Fruit fly (Drosophila melanogaster) whole organism, embryonic: ENCODE data around the gene CG5290.

Experiments used
- Adf1 ChIP-seq: fragments of 200-800 bp; sonication (Bioruptor generic); IDR thresholded peaks from 2 replicates; pipeline ENCODE4 v1.3.6; 2022; ENCODE audit warnings: missing biosample characterization, missing genetic modification characterization
- Asciz ChIP-seq: fragments of 200-800 bp; sonication (Bioruptor generic); optimal IDR thresholded peaks from 2 replicates; lab custom pipeline; 2017; ENCODE audit warnings: missing biosample characterization, mild to moderate bottlenecking, missing genetic modification characterization, missing genetic modification reagents
- Bgb ChIP-seq: fragments of 200-800 bp; sonication (Bioruptor generic); IDR thresholded peaks from 2 replicates; pipeline ENCODE4 v1.3.6; 2022; ENCODE audit warnings: missing biosample characterization, missing genetic modification characterization; ENCODE audit not compliant: partially characterized antibody
- CG10147 ChIP-seq: fragments of 200-800 bp; sonication (Bioruptor generic); optimal IDR thresholded peaks from 2 replicates; lab custom pipeline; 2019; ENCODE audit warnings: missing biosample characterization, mild to moderate bottlenecking, missing genetic modification characterization, moderate library complexity
- CG10321 ChIP-seq: fragments of 200-800 bp; sonication (Bioruptor generic); IDR thresholded peaks from 2 replicates; pipeline ENCODE4 v1.3.6; 2022; ENCODE audit warnings: missing biosample characterization, missing genetic modification characterization
- CG10462 ChIP-seq: fragments of 200-800 bp; sonication (Bioruptor generic); optimal IDR thresholded peaks from 2 replicates; lab custom pipeline; 2016; ENCODE audit warnings: missing biosample characterization, missing genetic modification characterization
- CG14860 ChIP-seq: fragments of 200-800 bp; sonication (Bioruptor generic); IDR thresholded peaks from 3 replicates; pipeline ENCODE4 v1.3.6; 2022; ENCODE audit warnings: missing biosample characterization, missing genetic modification characterization; ENCODE audit not compliant: partially characterized antibody
- CG17385 ChIP-seq: fragments of 200-800 bp; sonication (Bioruptor generic); optimal IDR thresholded peaks from 3 replicates; lab custom pipeline; 2018; ENCODE audit warnings: missing biosample characterization, mild to moderate bottlenecking, missing genetic modification characterization
- CG17802 ChIP-seq: fragments of 200-800 bp; sonication (Bioruptor generic); optimal IDR thresholded peaks from 2 replicates; lab custom pipeline; 2018; ENCODE audit warnings: missing biosample characterization, mild to moderate bottlenecking, missing genetic modification characterization, moderate library complexity
- CG17912 ChIP-seq: fragments of 200-800 bp; sonication (Bioruptor generic); optimal IDR thresholded peaks from 2 replicates; lab custom pipeline; 2018; ENCODE audit warnings: missing biosample characterization, mild to moderate bottlenecking, missing genetic modification characterization
- CG2202 ChIP-seq: fragments of 200-800 bp; sonication (Bioruptor generic); optimal IDR thresholded peaks from 2 replicates; lab custom pipeline; 2018; ENCODE audit warnings: missing biosample characterization, mild to moderate bottlenecking, missing genetic modification characterization
- CG31388 ChIP-seq: fragments of 200-800 bp; sonication (Bioruptor generic); optimal IDR thresholded peaks from 2 replicates; lab custom pipeline; 2016; ENCODE audit warnings: missing biosample characterization, missing genetic modification characterization
- CG32532 ChIP-seq: fragments of 200-800 bp; sonication (Bioruptor generic); IDR thresholded peaks from 2 replicates; pipeline ENCODE4 v1.3.6; 2022; ENCODE audit warnings: missing biosample characterization, missing genetic modification characterization
- CG3838 ChIP-seq: fragments of 200-800 bp; sonication (Bioruptor generic); optimal IDR thresholded peaks from 3 replicates; lab custom pipeline; 2016; ENCODE audit warnings: missing biosample characterization, missing genetic modification characterization
- CG3995 ChIP-seq: fragments of 200-800 bp; sonication (Bioruptor generic); optimal IDR thresholded peaks from 3 replicates; lab custom pipeline; 2016; ENCODE audit warnings: missing biosample characterization, missing genetic modification characterization
- CG4282 ChIP-seq: fragments of 200-800 bp; sonication (Bioruptor generic); optimal IDR thresholded peaks from 2 replicates; lab custom pipeline; 2016; ENCODE audit warnings: missing biosample characterization, missing genetic modification characterization
- CG5180 ChIP-seq: fragments of 200-800 bp; sonication (Bioruptor generic); optimal IDR thresholded peaks from 3 replicates; lab custom pipeline; 2017; ENCODE audit warnings: missing biosample characterization, missing genetic modification characterization, mild to moderate bottlenecking, moderate library complexity, missing genetic modification reagents
- CG6854 ChIP-seq: fragments of 200-800 bp; sonication (Bioruptor generic); optimal IDR thresholded peaks from 3 replicates; lab custom pipeline; 2017; ENCODE audit warnings: missing biosample characterization, mild to moderate bottlenecking, missing genetic modification characterization
- CG7839 ChIP-seq: fragments of 200-800 bp; sonication (Bioruptor generic); optimal IDR thresholded peaks from 3 replicates; lab custom pipeline; 2018; ENCODE audit warnings: missing biosample characterization, mild to moderate bottlenecking, missing genetic modification characterization, moderate library complexity
- CG7963 ChIP-seq: fragments of 200-800 bp; sonication (Bioruptor generic); IDR thresholded peaks from 3 replicates; pipeline ENCODE4 v1.3.6; 2022; ENCODE audit warnings: missing biosample characterization, missing genetic modification characterization; ENCODE audit not compliant: partially characterized antibody
- CG9797 ChIP-seq: fragments of 200-800 bp; sonication (Bioruptor generic); optimal IDR thresholded peaks from 3 replicates; lab custom pipeline; 2018; ENCODE audit warnings: missing biosample characterization, mild to moderate bottlenecking, missing genetic modification characterization
- CG9876 ChIP-seq: fragments of 200-800 bp; sonication (Bioruptor generic); optimal IDR thresholded peaks from 2 replicates; lab custom pipeline; 2016; ENCODE audit warnings: missing biosample characterization, missing genetic modification characterization
- Elba2 ChIP-seq: fragments of 200-800 bp; sonication (Bioruptor generic); optimal IDR thresholded peaks from 3 replicates; lab custom pipeline; 2016; ENCODE audit warnings: missing biosample characterization, missing genetic modification characterization
- Gug ChIP-seq: fragments of 200-800 bp; sonication (Bioruptor generic); IDR thresholded peaks from 4 replicates; pipeline ENCODE4 v1.3.6; 2022; ENCODE audit warnings: missing biosample characterization, missing genetic modification characterization
- HLH3B ChIP-seq: fragments of 200-800 bp; sonication (Bioruptor generic); IDR thresholded peaks from 2 replicates; pipeline ENCODE4 v1.3.6; 2022; ENCODE audit warnings: missing biosample characterization, missing genetic modification characterization
- NK7.1 ChIP-seq: fragments of 200-800 bp; sonication (Bioruptor generic); optimal IDR thresholded peaks from 3 replicates; lab custom pipeline; 2016; ENCODE audit warnings: missing biosample characterization, missing genetic modification characterization
- Ravus ChIP-seq: fragments of 200-800 bp; sonication (Bioruptor generic); IDR thresholded peaks from 2 replicates; pipeline ENCODE4 v1.3.6; 2022; ENCODE audit warnings: missing biosample characterization, missing genetic modification characterization
- Rx ChIP-seq: fragments of 200-800 bp; sonication (Bioruptor generic); IDR thresholded peaks from 2 replicates; pipeline ENCODE4 v1.3.6; 2022; ENCODE audit warnings: missing biosample characterization, missing genetic modification characterization
- Sox100B ChIP-seq: fragments of 200-800 bp; sonication (Bioruptor generic); optimal IDR thresholded peaks from 3 replicates; lab custom pipeline; 2018; ENCODE audit warnings: missing biosample characterization, mild to moderate bottlenecking, missing genetic modification characterization
- Trl ChIP-seq, 3 experiments: fragments of >200 bp in 2 of 3; fragments of 200-800 bp in 1 of 3; sonication (Bioruptor generic) in 1 of 3; optimal IDR thresholded peaks; 2 replicates in 1 of 3; 3 replicates in 2 of 3; lab custom pipeline; 2016 to 2017; ENCODE audit warnings: missing biosample characterization in 1 of 3, missing genetic modification characterization in 1 of 3
- exex ChIP-seq: fragments of 200-800 bp; sonication (Bioruptor generic); optimal IDR thresholded peaks from 4 replicates; lab custom pipeline; 2018; ENCODE audit warnings: missing biosample characterization, mild to moderate bottlenecking, missing genetic modification characterization, moderate library complexity
- gcm ChIP-seq: fragments of 200-800 bp; sonication (Bioruptor generic); optimal IDR thresholded peaks from 2 replicates; lab custom pipeline; 2019; ENCODE audit warnings: missing biosample characterization, mild to moderate bottlenecking, missing genetic modification characterization, moderate library complexity
- grn ChIP-seq: fragments of 200-800 bp; sonication (Bioruptor generic); optimal IDR thresholded peaks from 3 replicates; lab custom pipeline; 2017; ENCODE audit warnings: missing biosample characterization, missing genetic modification characterization
- gro ChIP-seq: fragments of 200-800 bp; sonication (Bioruptor generic); optimal IDR thresholded peaks from 2 replicates; lab custom pipeline; 2016; ENCODE audit warnings: missing biosample characterization, missing genetic modification characterization
- gsb-n ChIP-seq: fragments of 200-800 bp; sonication (Bioruptor generic); optimal IDR thresholded peaks from 3 replicates; lab custom pipeline; 2018; ENCODE audit warnings: missing biosample characterization, mild to moderate bottlenecking, missing genetic modification characterization
- hth ChIP-seq: fragments of >200 bp; optimal IDR thresholded peaks from 2 replicates; lab custom pipeline; 2017; ENCODE audit warnings: inconsistent platforms
- ind ChIP-seq: fragments of 200-800 bp; sonication (Bioruptor generic); optimal IDR thresholded peaks from 3 replicates; lab custom pipeline; 2016; ENCODE audit warnings: missing biosample characterization, missing genetic modification characterization
- jumu ChIP-seq: fragments of 200-800 bp; sonication (Bioruptor generic); optimal IDR thresholded peaks from 3 replicates; lab custom pipeline; 2016; ENCODE audit warnings: missing biosample characterization, missing genetic modification characterization
- lab ChIP-seq: fragments of 200-800 bp; sonication (Bioruptor generic); optimal IDR thresholded peaks from 3 replicates; lab custom pipeline; 2017; ENCODE audit warnings: missing biosample characterization, missing genetic modification characterization, mild to moderate bottlenecking, moderate library complexity, missing genetic modification reagents
- mirr ChIP-seq: fragments of 200-800 bp; sonication (Bioruptor generic); optimal IDR thresholded peaks from 3 replicates; lab custom pipeline; 2018; ENCODE audit warnings: missing biosample characterization, mild to moderate bottlenecking, missing genetic modification characterization
- org-1 ChIP-seq: fragments of 200-800 bp; sonication (Bioruptor generic); optimal IDR thresholded peaks from 2 replicates; lab custom pipeline; 2017; ENCODE audit warnings: missing biosample characterization, missing genetic modification characterization
- rib ChIP-seq: fragments of 200-800 bp; sonication (Bioruptor generic); IDR thresholded peaks from 2 replicates; pipeline ENCODE4 v1.3.6; 2022; ENCODE audit warnings: missing biosample characterization, missing genetic modification characterization
- sens ChIP-seq: fragments of 200-800 bp; sonication (Bioruptor generic); peaks from one replicate; lab custom pipeline; 2016; ENCODE audit warnings: missing biosample characterization, missing genetic modification characterization
- seq ChIP-seq: fragments of 200-800 bp; sonication (Bioruptor generic); IDR thresholded peaks from 2 replicates; pipeline ENCODE4 v1.3.6; 2022; ENCODE audit warnings: missing biosample characterization, missing genetic modification characterization
- shn ChIP-seq: fragments of 200-800 bp; sonication (Bioruptor generic); optimal IDR thresholded peaks from 3 replicates; lab custom pipeline; 2016; ENCODE audit warnings: missing biosample characterization, missing genetic modification characterization
- sug ChIP-seq: fragments of 200-800 bp; optimal IDR thresholded peaks from 2 replicates; lab custom pipeline; 2019; ENCODE audit warnings: missing biosample characterization, mild to moderate bottlenecking, missing genetic modification characterization, moderate library complexity
- wek ChIP-seq: fragments of 200-800 bp; sonication (Bioruptor generic); optimal IDR thresholded peaks from 3 replicates; lab custom pipeline; 2018; ENCODE audit warnings: missing biosample characterization, mild to moderate bottlenecking, missing genetic modification characterization, moderate library complexity
- zen2 ChIP-seq: fragments of 200-800 bp; sonication (Bioruptor generic); IDR thresholded peaks from 3 replicates; pipeline ENCODE4 v1.3.6; 2022; ENCODE audit warnings: missing biosample characterization, missing genetic modification characterization; ENCODE audit not compliant: partially characterized antibody

Gene CG5290

dm6 chr3L:17884276-17884675, 28.1 kb downstream of the CG5290 start, which contains the start of gene CG5506:
Gene CG5506 (minus strand): TSS chr3L:17884376.
- peak; percentile 48 for TF ChIP-seq exex (tag; lab: Kevin White, UChicago)
- peak; percentile 4 for TF ChIP-seq grn (GFP tag; lab: Kevin White, UChicago)
- no peak for TF ChIP-seq CG7839 (tag; lab: Kevin White, UChicago)

DNA sequence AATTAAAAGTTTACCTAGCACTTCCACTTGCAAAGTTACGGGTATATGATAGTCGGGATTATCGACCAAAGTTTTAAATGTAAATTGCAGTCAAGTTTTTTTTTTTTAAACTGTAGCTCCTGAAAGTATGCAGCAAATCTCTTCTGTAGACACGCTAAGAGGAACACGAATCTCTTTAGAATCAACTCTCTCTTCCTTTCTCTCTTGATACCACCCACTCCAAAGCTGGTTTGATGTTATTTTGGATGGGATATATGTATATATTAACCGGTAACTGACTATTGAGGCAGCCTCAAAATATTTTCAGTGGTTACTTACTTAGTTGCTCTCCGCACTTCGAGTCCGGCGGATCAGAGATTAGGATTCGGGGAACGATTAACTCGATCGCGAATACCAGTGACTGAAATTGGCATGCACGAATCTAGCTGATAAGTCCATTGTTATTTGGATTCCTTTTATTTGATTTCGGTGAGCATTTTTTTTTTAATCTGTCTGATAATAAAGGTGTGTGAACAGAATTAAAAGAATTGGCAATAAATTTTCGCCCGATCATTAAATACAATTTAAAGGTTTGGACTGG, 33.5 kb downstream of the CG5290 start, which contains the start of gene CG7408:
TSS of gene CG7408 (plus strand) at position 316 of the 580 bp plus-strand sequence.
- TF ChIP-seq CG9876, result no peak
- no peak for TF ChIP-seq jumu (GFP tag; lab: Kevin White, UChicago)
- TF ChIP-seq Trl (optimal IDR thresholded peaks at IDR 0.05; lab: Kevin White, UChicago), result peak; percentile 56 to 74
- TF ChIP-seq Trl (GFP tag; optimal IDR thresholded peaks at IDR 0.05; lab: Kevin White, UChicago), result no peak
- TF ChIP-seq CG4282 (GFP tag; lab: Kevin White, UChicago), result no peak
- TF ChIP-seq grn (GFP tag; lab: Kevin White, UChicago), result peak; percentile 29
- peak; percentile 30; the same call in 1 of the 3 replicates for TF ChIP-seq zen2 (GFP tag; lab: Robert Waterston, UW)
- no peak for TF ChIP-seq CG17385
- no peak for TF ChIP-seq CG6854 (GFP tag; lab: Kevin White, UChicago)
- peak; percentile 8 for TF ChIP-seq gro (GFP tag; lab: Kevin White, UChicago)
- TF ChIP-seq Ravus, result no peak
- TF ChIP-seq Bgb, result peak; percentile 45; the same call in 1 of the 2 replicates
- 0 out of 3 replicates have a peak, but pooled peaks have one; percentile 10 for TF ChIP-seq CG7963 (GFP tag; lab: Robert Waterston, UW)
- TF ChIP-seq lab (GFP tag; lab: Kevin White, UChicago), result peak; percentile 4
- no peak for TF ChIP-seq Gug (GFP tag; lab: Robert Waterston, UW)
- TF ChIP-seq CG31388 (GFP tag; lab: Kevin White, UChicago), result no peak
- peak; percentile 78 for TF ChIP-seq sens (GFP tag; lab: Kevin White, UChicago)
- TF ChIP-seq CG10147, result no peak
- TF ChIP-seq HLH3B, result no peak
- no peak for TF ChIP-seq gcm (GFP tag; lab: Kevin White, UChicago)
- TF ChIP-seq gsb-n, result no peak
- no peak for TF ChIP-seq NK7.1 (GFP tag; lab: Kevin White, UChicago)
- peak; percentile 46 for TF ChIP-seq mirr
- no peak for TF ChIP-seq CG17912 (GFP tag; lab: Kevin White, UChicago)
- TF ChIP-seq exex (tag; lab: Kevin White, UChicago), result peak; percentile 94
- no peak for TF ChIP-seq CG3838
- TF ChIP-seq CG2202 (tag; lab: Kevin White, UChicago), result no peak
- TF ChIP-seq CG10321 (GFP tag; lab: Robert Waterston, UW), result no peak
- TF ChIP-seq CG10462 (GFP tag; lab: Kevin White, UChicago), result no peak
- no peak for TF ChIP-seq Elba2 (GFP tag; lab: Kevin White, UChicago)
- peak; percentile 91 for TF ChIP-seq CG3995
- no peak for TF ChIP-seq seq (GFP tag; lab: Robert Waterston, UW)
- TF ChIP-seq org-1, result no peak
- no peak for TF ChIP-seq Asciz (GFP tag; lab: Kevin White, UChicago)
- TF ChIP-seq ind, result no peak
- no peak for TF ChIP-seq CG9797 (GFP tag; lab: Kevin White, UChicago)
- TF ChIP-seq Adf1, result no peak
- no peak for TF ChIP-seq wek (GFP tag; lab: Kevin White, UChicago)
- no peak for TF ChIP-seq Rx (GFP tag; lab: Robert Waterston, UW)
- no peak for TF ChIP-seq hth
- TF ChIP-seq sug, result peak; percentile 13
- no peak for TF ChIP-seq CG32532
- TF ChIP-seq CG14860 (GFP tag; lab: Robert Waterston, UW), result 0 out of 3 replicates have a peak, but pooled peaks have one; percentile 16
- TF ChIP-seq CG17802 (tag; lab: Kevin White, UChicago), result no peak
- TF ChIP-seq rib (GFP tag; lab: Robert Waterston, UW), result no peak
- no peak for TF ChIP-seq shn
- TF ChIP-seq CG5180, result no peak
- no peak for TF ChIP-seq Sox100B (GFP tag; lab: Kevin White, UChicago)
